Worm (Caenorhabditis elegans) whole organism, L4 larva: ENCODE measurements around the gene C06E1.11.

Experiments used
- D1046.2 ChIP-seq: fragments of 200-800 bp; sonication (Bioruptor generic); IDR thresholded peaks from 2 replicates; pipeline ENCODE4 v1.3.6; 2022; ENCODE audit warnings: missing genetic modification characterization, missing compliant biosample characterization
- F10B5.3 ChIP-seq: sonication (generic microtip); optimal IDR thresholded peaks from 2 replicates; lab custom pipeline; 2016; ENCODE audit warnings: mild to moderate bottlenecking, missing genetic modification characterization, missing compliant biosample characterization
- R02D3.7 ChIP-seq: fragments of 150-350 bp; sonication (generic microtip); optimal IDR thresholded peaks from 3 replicates; lab custom pipeline; 2014; ENCODE audit warnings: missing biosample characterization, missing genetic modification characterization
- T20F7.1 ChIP-seq: fragments of 200-800 bp; sonication (Bioruptor generic); optimal IDR thresholded peaks from 2 replicates; lab custom pipeline; 2018; ENCODE audit warnings: mild to moderate bottlenecking, missing genetic modification characterization, missing compliant biosample characterization
- Y105C5A.15 ChIP-seq: fragments of 200-800 bp; sonication (Bioruptor generic); IDR thresholded peaks from 2 replicates; pipeline ENCODE4 v1.3.6; 2022; ENCODE audit warnings: missing genetic modification characterization, missing compliant biosample characterization
- Y75B8A.6 ChIP-seq: fragments of 200-800 bp; sonication (Bioruptor generic); IDR thresholded peaks from 2 replicates; pipeline ENCODE4 v1.3.6; 2022; ENCODE audit warnings: missing genetic modification reagents, missing genetic modification characterization, missing compliant biosample characterization
- ZK337.2 ChIP-seq: fragments of 200-800 bp; sonication (Bioruptor generic); IDR thresholded peaks from 2 replicates; pipeline ENCODE4 v1.3.6; 2022; ENCODE audit warnings: missing genetic modification reagents, missing genetic modification characterization, missing compliant biosample characterization
- ZK546.5 ChIP-seq, 2 experiments: sonication (generic microtip); optimal IDR thresholded peaks; 2 replicates each; lab custom pipeline; 2017; ENCODE audit warnings: missing biosample characterization in 2 of 2, missing genetic modification characterization in 2 of 2
- aha-1 ChIP-seq: fragments of 150-350 bp; peaks from one replicate; lab custom pipeline; 2014; ENCODE audit warnings: missing biosample characterization, missing genetic modification characterization
- arid-1 ChIP-seq: fragments of 200-800 bp; sonication (Bioruptor generic); conservative IDR thresholded peaks from 2 replicates; pipeline ENCODE4 v1.3.6; 2022; ENCODE audit warnings: missing genetic modification reagents, missing genetic modification characterization, missing compliant biosample characterization
- ceh-20 ChIP-seq: fragments of 200-800 bp; sonication (Bioruptor generic); IDR thresholded peaks from 2 replicates; pipeline ENCODE4 v1.3.6; 2022; ENCODE audit warnings: missing genetic modification reagents, missing genetic modification characterization, missing compliant biosample characterization
- ceh-32 ChIP-seq: sonication (generic microtip); optimal IDR thresholded peaks from 2 replicates; lab custom pipeline; 2016; ENCODE audit warnings: mild to moderate bottlenecking, missing genetic modification characterization, missing compliant biosample characterization; ENCODE audit not compliant: poor library complexity
- ceh-44 ChIP-seq: fragments of 200-800 bp; sonication (Bioruptor generic); IDR thresholded peaks from 2 replicates; pipeline ENCODE4 v1.3.6; 2022; ENCODE audit warnings: missing genetic modification reagents, missing genetic modification characterization, missing compliant biosample characterization
- ces-1 ChIP-seq: fragments of 150-350 bp; sonication (generic microtip); optimal IDR thresholded peaks from 4 replicates; lab custom pipeline; 2014; ENCODE audit warnings: missing biosample characterization, missing genetic modification reagents, missing genetic modification characterization
- daf-12 ChIP-seq: fragments of 150-350 bp; optimal IDR thresholded peaks from 2 replicates; lab custom pipeline; 2014; ENCODE audit warnings: missing biosample characterization, missing genetic modification reagents, missing genetic modification characterization
- daf-16 ChIP-seq, 3 experiments: sonication (generic microtip); optimal IDR thresholded peaks; 2 replicates each; lab custom pipeline; 2016 to 2017; ENCODE audit warnings: missing genetic modification characterization in 3 of 3, missing genetic modification reagents in 3 of 3, mild to moderate bottlenecking in 2 of 3, missing compliant biosample characterization in 2 of 3, missing biosample characterization in 1 of 3, moderate library complexity in 1 of 3
- dmd-6 ChIP-seq: fragments of 200-800 bp; sonication (Bioruptor generic); IDR thresholded peaks from 2 replicates; pipeline ENCODE4 v1.3.6; 2022; ENCODE audit warnings: missing genetic modification reagents, missing genetic modification characterization, missing compliant biosample characterization
- dmd-8 ChIP-seq: fragments of 200-800 bp; sonication (Bioruptor generic); IDR thresholded peaks from 2 replicates; pipeline ENCODE4 v1.3.6; 2022; ENCODE audit warnings: missing genetic modification characterization, missing compliant biosample characterization
- dpl-1 ChIP-seq: fragments of 150-350 bp; optimal IDR thresholded peaks from 2 replicates; lab custom pipeline; 2014; ENCODE audit warnings: missing biosample characterization, missing genetic modification reagents, missing genetic modification characterization
- duxl-1 ChIP-seq: sonication (generic microtip); optimal IDR thresholded peaks from 2 replicates; lab custom pipeline; 2016; ENCODE audit warnings: mild to moderate bottlenecking, missing genetic modification characterization, moderate library complexity, missing compliant biosample characterization; ENCODE audit not compliant: poor library complexity
- dve-1 ChIP-seq: sonication (generic microtip); optimal IDR thresholded peaks from 2 replicates; lab custom pipeline; 2017; ENCODE audit warnings: antibody characterized with exemption, mild to moderate bottlenecking, missing genetic modification characterization, missing compliant biosample characterization; ENCODE audit not compliant: insufficient read depth
- egl-27 ChIP-seq: sonication (generic microtip); optimal IDR thresholded peaks from 3 replicates; lab custom pipeline; 2017; ENCODE audit warnings: missing biosample characterization, missing genetic modification reagents, missing genetic modification characterization
- fkh-10 ChIP-seq: fragments of 150-350 bp; optimal IDR thresholded peaks from 2 replicates; lab custom pipeline; 2014; ENCODE audit warnings: missing biosample characterization, missing genetic modification reagents, missing genetic modification characterization
- fos-1 ChIP-seq: fragments of 150-350 bp; optimal IDR thresholded peaks from 2 replicates; lab custom pipeline; 2014; ENCODE audit warnings: missing biosample characterization, missing genetic modification characterization
- hlh-30 ChIP-seq: sonication (generic microtip); optimal IDR thresholded peaks from 2 replicates; lab custom pipeline; 2017; ENCODE audit warnings: antibody characterized with exemption, mild to moderate bottlenecking, missing genetic modification characterization, missing compliant biosample characterization; ENCODE audit not compliant: insufficient read depth
- lim-7 ChIP-seq: fragments of 200-800 bp; sonication (Bioruptor generic); IDR thresholded peaks from 2 replicates; pipeline ENCODE4 v1.3.6; 2022; ENCODE audit warnings: missing genetic modification characterization, missing compliant biosample characterization
- lin-1 ChIP-seq: fragments of 200-800 bp; sonication (Bioruptor generic); IDR thresholded peaks from 2 replicates; pipeline ENCODE4 v1.3.6; 2022; ENCODE audit warnings: missing genetic modification reagents, missing genetic modification characterization, missing compliant biosample characterization
- lin-13 ChIP-seq: fragments of 150-350 bp; optimal IDR thresholded peaks from 2 replicates; lab custom pipeline; 2014; ENCODE audit warnings: missing biosample characterization, missing genetic modification reagents, missing genetic modification characterization
- lin-15B ChIP-seq: fragments of 150-350 bp; sonication (generic microtip); optimal IDR thresholded peaks from 3 replicates; lab custom pipeline; 2014; ENCODE audit warnings: missing biosample characterization, missing genetic modification characterization
- lsy-2 ChIP-seq, 2 experiments: fragments of 150-350 bp in 1 of 2; sonication (generic microtip) in 1 of 2; optimal IDR thresholded peaks; 2 replicates each; lab custom pipeline; 2014 to 2017; ENCODE audit warnings: missing biosample characterization in 2 of 2, missing genetic modification characterization in 2 of 2
- madf-5 ChIP-seq, 2 experiments: fragments of 200-800 bp; sonication (Bioruptor generic); IDR thresholded peaks; 2 replicates each; pipeline ENCODE4 v1.3.6; 2022; ENCODE audit warnings: missing compliant biosample characterization in 2 of 2, missing genetic modification characterization in 2 of 2
- mdt-29 ChIP-seq: fragments of 200-800 bp; sonication (Bioruptor generic); IDR thresholded peaks from 2 replicates; pipeline ENCODE4 v1.3.6; 2022; ENCODE audit warnings: missing genetic modification reagents, missing genetic modification characterization, missing compliant biosample characterization
- mes-2 ChIP-seq: sonication (generic microtip); optimal IDR thresholded peaks from 2 replicates; lab custom pipeline; 2016; ENCODE audit warnings: missing genotype, mild to moderate bottlenecking, missing genetic modification characterization, missing compliant biosample characterization; ENCODE audit not compliant: poor library complexity, severe bottlenecking
- mxl-2 ChIP-seq: fragments of 200-800 bp; sonication (Bioruptor generic); conservative IDR thresholded peaks from 2 replicates; pipeline ENCODE4 v1.3.6; 2022; ENCODE audit warnings: missing genetic modification reagents, missing genetic modification characterization, missing compliant biosample characterization
- mxl-3 ChIP-seq: fragments of 200-800 bp; sonication (Bioruptor generic); optimal IDR thresholded peaks from 2 replicates; lab custom pipeline; 2018; ENCODE audit warnings: mild to moderate bottlenecking, missing genetic modification characterization, missing compliant biosample characterization
- nhr-102 ChIP-seq: sonication (generic microtip); optimal IDR thresholded peaks from 2 replicates; lab custom pipeline; 2016; ENCODE audit warnings: mild to moderate bottlenecking, missing genetic modification characterization, moderate library complexity, missing compliant biosample characterization
- nhr-25 ChIP-seq: sonication (generic microtip); optimal IDR thresholded peaks from 2 replicates; lab custom pipeline; 2017; ENCODE audit warnings: missing genetic modification characterization, mild to moderate bottlenecking, missing compliant biosample characterization, antibody characterized with exemption, moderate library complexity, borderline replicate concordance; ENCODE audit not compliant: insufficient read depth
- nhr-42 ChIP-seq: fragments of 200-800 bp; sonication (Bioruptor generic); IDR thresholded peaks from 2 replicates; pipeline ENCODE4 v1.3.6; 2022; ENCODE audit warnings: missing genetic modification characterization, missing compliant biosample characterization
- nhr-77 ChIP-seq: fragments of 150-350 bp; optimal IDR thresholded peaks from 2 replicates; lab custom pipeline; 2014; ENCODE audit warnings: missing biosample characterization, missing genetic modification characterization
- php-3 ChIP-seq: fragments of 200-800 bp; sonication (Bioruptor generic); IDR thresholded peaks from 2 replicates; pipeline ENCODE4 v1.3.6; 2022; ENCODE audit warnings: missing genetic modification reagents, missing genetic modification characterization, missing compliant biosample characterization
- set-16 ChIP-seq: fragments of 200-800 bp; sonication (Bioruptor generic); IDR thresholded peaks from 2 replicates; pipeline ENCODE4 v1.3.6; 2022; ENCODE audit warnings: missing genetic modification reagents, missing genetic modification characterization, missing compliant biosample characterization
- skn-1 ChIP-seq: fragments of 150-350 bp; optimal IDR thresholded peaks from 2 replicates; lab custom pipeline; 2014; ENCODE audit warnings: missing biosample characterization, missing genetic modification characterization
- snpc-1.2 ChIP-seq: fragments of 200-800 bp; sonication (Bioruptor generic); IDR thresholded peaks from 2 replicates; pipeline ENCODE4 v1.3.6; 2022; ENCODE audit warnings: missing genetic modification reagents, missing genetic modification characterization, missing compliant biosample characterization
- snpc-4 ChIP-seq: fragments of 150-350 bp; optimal IDR thresholded peaks from 2 replicates; lab custom pipeline; 2014; ENCODE audit warnings: missing biosample characterization, missing genetic modification characterization
- spr-1 ChIP-seq: sonication (generic microtip); optimal IDR thresholded peaks from 2 replicates; lab custom pipeline; 2016; ENCODE audit warnings: mild to moderate bottlenecking, missing genetic modification characterization, missing compliant biosample characterization
- tra-1 ChIP-seq: fragments of 200-800 bp; sonication (Bioruptor generic); IDR thresholded peaks from 2 replicates; pipeline ENCODE4 v1.3.6; 2022; ENCODE audit warnings: missing genetic modification reagents, missing genetic modification characterization, missing compliant biosample characterization
- unc-130 ChIP-seq: sonication (generic microtip); optimal IDR thresholded peaks from 2 replicates; lab custom pipeline; 2016; ENCODE audit warnings: missing genetic modification reagents, missing genetic modification characterization, missing compliant biosample characterization
- zag-1 ChIP-seq: fragments of 150-350 bp; optimal IDR thresholded peaks from 2 replicates; lab custom pipeline; 2014; ENCODE audit warnings: missing biosample characterization, missing genetic modification characterization
- zfp-2 ChIP-seq: sonication (generic microtip); optimal IDR thresholded peaks from 2 replicates; lab custom pipeline; 2016; ENCODE audit warnings: mild to moderate bottlenecking, missing genetic modification characterization, missing compliant biosample characterization
- ztf-11 ChIP-seq: fragments of 150-350 bp; optimal IDR thresholded peaks from 2 replicates; lab custom pipeline; 2014; ENCODE audit warnings: missing biosample characterization, missing genetic modification characterization
- ztf-7 ChIP-seq: fragments of 150-350 bp; optimal IDR thresholded peaks from 2 replicates; lab custom pipeline; 2014; ENCODE audit warnings: missing biosample characterization, missing genetic modification characterization

Gene C06E1.11

DNA sequence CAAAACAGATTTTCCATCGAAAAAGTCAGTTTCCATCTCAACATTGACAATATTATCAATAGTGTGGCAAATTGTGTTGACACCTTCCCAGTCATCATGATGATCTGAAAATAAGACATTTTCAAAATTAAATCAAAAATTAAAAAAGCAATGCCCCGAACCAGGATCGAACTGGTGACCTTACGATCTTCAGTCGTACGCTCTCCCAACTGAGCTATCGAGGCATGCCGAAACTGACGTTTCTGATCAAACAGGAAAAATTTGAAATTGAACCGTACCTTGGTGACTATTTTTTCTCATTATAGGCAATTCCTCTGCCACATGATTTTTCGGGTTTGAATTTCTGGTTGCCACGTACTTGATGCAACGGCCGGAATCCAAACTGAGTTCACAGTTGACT is 37.0 kb upstream of the C06E1.11 start (continued):
- TF ChIP-seq Y105C5A.15 (no peak), daf-12 (tag; lab: Kevin White, UChicago) (no peak), nhr-77 (tag; lab: Kevin White, UChicago) (no peak), daf-16 (GFP tag; optimal IDR thresholded peaks at IDR 0.05; lab: Kevin White, UChicago) (no peak), daf-16 (tag; optimal IDR thresholded peaks at IDR 0.05; lab: Kevin White, UChicago) (no peak), lin-13 (no peak), F10B5.3 (tag; lab: Kevin White, UChicago) (no peak), unc-130 (no peak), egl-27 (tag; lab: Kevin White, UChicago) (no peak), lin-1 (no peak), dmd-6 (GFP tag; lab: Robert Waterston, UW) (no peak), mdt-29 (peak; percentile 21; the same call in 1 of the 2 replicates), arid-1 (peak; percentile 42; the same call in 1 of the 2 replicates), lim-7 (GFP tag; lab: Robert Waterston, UW) (peak; percentile 76), madf-5 (GFP tag; IDR thresholded peaks at IDR 0.05; lab: Robert Waterston, UW) (no peak), ces-1 (GFP tag; lab: Kevin White, UChicago) (no peak), nhr-25 (no peak), nhr-102 (tag; lab: Kevin White, UChicago) (no peak), spr-1 (tag; lab: Kevin White, UChicago) (no peak), Y75B8A.6 (GFP tag; lab: Robert Waterston, UW) (no peak), nhr-42 (GFP tag; lab: Robert Waterston, UW) (no peak), fos-1 (no peak), snpc-4 (tag; lab: Kevin White, UChicago) (no peak), dmd-8 (GFP tag; lab: Robert Waterston, UW) (0 out of 2 replicates have a peak, but pooled peaks have one; percentile 18), mes-2 (no peak), php-3 (GFP tag; lab: Robert Waterston, UW) (0 out of 2 replicates have a peak, but pooled peaks have one; percentile 8), snpc-1.2 (no peak), ceh-20 (no peak), dve-1 (tag; lab: Kevin White, UChicago) (no peak), lin-15B (tag; lab: Kevin White, UChicago) (no peak), lsy-2 (tag; optimal IDR thresholded peaks at IDR 0.05; lab: Kevin White, UChicago) (no peak), D1046.2 (GFP tag; lab: Robert Waterston, UW) (no peak), ceh-32 (tag; lab: Kevin White, UChicago) (no peak), zfp-2 (tag; lab: Kevin White, UChicago) (no peak), ZK337.2 (no peak), mxl-3 (GFP tag; lab: Kevin White, UChicago) (no peak), skn-1 (no peak), R02D3.7 (tag; lab: Kevin White, UChicago) (no peak), T20F7.1 (GFP tag; lab: Kevin White, UChicago) (no peak), tra-1 (GFP tag; lab: Robert Waterston, UW) (0 out of 2 replicates have a peak, but pooled peaks have one; percentile 31), ztf-7 (tag; lab: Kevin White, UChicago) (no peak), dpl-1 (GFP tag; lab: Kevin White, UChicago) (no peak), aha-1 (no peak), zag-1 (tag; lab: Kevin White, UChicago) (no peak), ZK546.5 (tag; optimal IDR thresholded peaks at IDR 0.05; lab: Kevin White, UChicago) (no peak), duxl-1 (tag; lab: Kevin White, UChicago) (no peak), fkh-10 (no peak), ztf-11 (no peak), mxl-2 (GFP tag; lab: Robert Waterston, UW) (no peak), hlh-30 (tag; lab: Kevin White, UChicago) (no peak), ceh-44 (GFP tag; lab: Robert Waterston, UW) (no peak), set-16 (GFP tag; lab: Robert Waterston, UW) (no peak)
